Worm (Caenorhabditis elegans) whole organism, early embryonic: Measurements from ENCODE around the gene B0403.5.

Source experiments
- ama-1 ChIP-seq: fragments of 150-350 bp; optimal IDR thresholded peaks from 2 replicates; lab custom pipeline; 2014
- flt-1 ChIP-seq: fragments of 200-800 bp; sonication (Bioruptor generic); IDR thresholded peaks from 2 replicates; pipeline ENCODE4 v1.3.6; 2022; ENCODE audit warnings: missing genetic modification characterization, missing compliant biosample characterization
- hmg-4 ChIP-seq: fragments of 200-800 bp; sonication (Bioruptor generic); optimal IDR thresholded peaks from 2 replicates; lab custom pipeline; 2018; ENCODE audit warnings: mild to moderate bottlenecking, missing genetic modification characterization, missing compliant biosample characterization
- sea-1 ChIP-seq: fragments of 200-800 bp; sonication (Bioruptor generic); conservative IDR thresholded peaks from 2 replicates; pipeline ENCODE4 v1.3.6; 2022; ENCODE audit warnings: missing genetic modification characterization, missing compliant biosample characterization

DNA sequence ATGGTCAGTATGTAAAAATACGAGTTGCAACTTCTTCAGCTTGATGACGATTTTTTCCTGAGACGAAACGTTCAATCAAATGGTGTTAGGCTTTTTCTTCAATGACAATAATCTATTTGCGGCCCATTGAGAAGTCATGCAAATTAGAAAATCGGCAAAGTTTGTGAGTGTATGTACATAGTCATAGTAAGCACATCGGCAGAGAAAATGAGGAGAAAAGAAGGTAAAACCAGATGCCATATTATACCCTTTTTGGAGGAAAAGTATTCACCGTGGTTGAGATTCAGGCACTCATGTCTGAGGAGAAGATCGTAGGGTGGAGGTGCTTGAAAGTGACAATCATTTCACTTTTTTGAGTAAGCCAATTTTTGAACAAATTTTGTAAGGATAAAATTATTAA lies 38.8 kb downstream of the B0403.5 start, which contains the start of gene C36B7.5:
- TF ChIP-seq hmg-4 (no peak), flt-1 (GFP tag; lab: Robert Waterston, UW) (no peak), sea-1 (GFP tag; lab: Robert Waterston, UW) (no peak), ama-1 (lab: Kevin White, UChicago) (no peak)
